Worm (Caenorhabditis elegans): ENCODE results near the gene F57F4.2.

- no peak for TF ChIP-seq pax-1 (tag; optimal IDR thresholded peaks at IDR 0.05)
- TF ChIP-seq ref-2 (tag; optimal IDR thresholded peaks at IDR 0.05): no peak
- TF ChIP-seq Y22D7AL.16 (tag; optimal IDR thresholded peaks at IDR 0.05): no peak
- no peak for TF ChIP-seq ceh-6 (GFP tag; optimal IDR thresholded peaks at IDR 0.05)
- no peak for TF ChIP-seq pag-3 (tag; optimal IDR thresholded peaks at IDR 0.05; ENCODE audit: borderline replicate concordance)
- TF ChIP-seq ama-1 (optimal IDR thresholded peaks at IDR 0.05): no peak
- no peak for TF ChIP-seq nhr-232 (tag; optimal IDR thresholded peaks at IDR 0.05)
- no peak for TF ChIP-seq tbx-2 (tag; optimal IDR thresholded peaks at IDR 0.05)
- TF ChIP-seq rnt-1 (tag; optimal IDR thresholded peaks at IDR 0.05): no peak
- TF ChIP-seq hlh-8 (tag; optimal IDR thresholded peaks at IDR 0.05): no peak
- no peak for TF ChIP-seq C38D4.7 (GFP tag; optimal IDR thresholded peaks at IDR 0.05)
- TF ChIP-seq eyg-1 (tag; optimal IDR thresholded peaks at IDR 0.05): no peak
- no peak for TF ChIP-seq F13H6.1 (tag; optimal IDR thresholded peaks at IDR 0.05)
- no peak for TF ChIP-seq pqm-1 (tag; optimal IDR thresholded peaks at IDR 0.05)
These were observed 39.9 kb downstream of the F57F4.2 start for ce11 chrV:6349597-6349996.

All from whole organism, late embryonic.